Worm (Caenorhabditis elegans): ENCODE measurements around the gene H28G03.3.

- TF ChIP-seq ztf-11 (tag; optimal IDR thresholded peaks at IDR 0.05) (no peak), egl-27 (tag; optimal IDR thresholded peaks at IDR 0.05) (no peak), ceh-82 (tag; optimal IDR thresholded peaks at IDR 0.05) (no peak), R02D3.7 (tag; optimal IDR thresholded peaks at IDR 0.05) (no peak), aly-2 (tag; optimal IDR thresholded peaks at IDR 0.05) (no peak), nhr-11 (tag; optimal IDR thresholded peaks at IDR 0.05) (no peak), unc-39 (tag; optimal IDR thresholded peaks at IDR 0.05) (no peak), nhr-77 (tag; optimal IDR thresholded peaks at IDR 0.05) (no peak), zag-1 (tag; optimal IDR thresholded peaks at IDR 0.05) (no peak), ztf-4 (tag; optimal IDR thresholded peaks at IDR 0.05) (no peak), ama-1 (optimal IDR thresholded peaks at IDR 0.05) (no peak), unc-55 (GFP tag; optimal IDR thresholded peaks at IDR 0.05) (no peak), unc-62 (GFP tag; optimal IDR thresholded peaks at IDR 0.05) (no peak)
Measured at ce11 chrX:5188977-5189376, 37.2 kb downstream of the H28G03.3 start, which contains the start of gene zig-6.
